Fruit fly (Drosophila melanogaster): Measurements from ENCODE around the gene CG17270.

CG17270 gene

dm6 chr3R:20782655-20783105, 36.0 kb downstream of the CG17270 start (continued):
- TF ChIP-seq Eip75B (GFP tag; optimal IDR thresholded peaks at IDR 0.05) (peak; percentile 37), Sox102F (GFP tag; optimal IDR thresholded peaks at IDR 0.05) (peak; percentile 43), Eip78C (GFP tag) (peak; percentile 44), Ets21C (GFP tag; optimal IDR thresholded peaks at IDR 0.05) (no peak), svp (GFP tag) (peak; percentile 86), CG32006 (GFP tag; optimal IDR thresholded peaks at IDR 0.05) (no peak), CG11762 (GFP tag; optimal IDR thresholded peaks at IDR 0.05; ENCODE audit: insufficient read depth) (no peak), CG15336 (GFP tag; IDR thresholded peaks at IDR 0.05) (peak; percentile 82), Blimp-1 (GFP tag; optimal IDR thresholded peaks at IDR 0.05) (no peak), CG6276 (GFP tag; optimal IDR thresholded peaks at IDR 0.05) (no peak), CG11294 (GFP tag; IDR thresholded peaks at IDR 0.05) (peak; percentile 45; the same call in 1 of the 2 replicates), dsx (GFP tag; optimal IDR thresholded peaks at IDR 0.05; ENCODE audit: poor library complexity, severe bottlenecking) (peak; percentile 57)

dm6 chr3R:20782104-20782654, 36.5 kb downstream of the CG17270 start:
- TF ChIP-seq Blimp-1 (GFP tag; optimal IDR thresholded peaks at IDR 0.05), result peak; percentile 76
- peak; percentile 77 for TF ChIP-seq Hr39 (GFP tag; optimal IDR thresholded peaks at IDR 0.05)
- TF ChIP-seq Hr4 (GFP tag; optimal IDR thresholded peaks at IDR 0.05), result peak; percentile 80
- peak; percentile 80 for TF ChIP-seq CG8119 (GFP tag; IDR thresholded peaks at IDR 0.05)
- peak; percentile 74 for TF ChIP-seq Met (GFP tag; optimal IDR thresholded peaks at IDR 0.05)
- peak; percentile 91 for TF ChIP-seq achi (GFP tag; optimal IDR thresholded peaks at IDR 0.05)
- peak; percentile 79 for TF ChIP-seq CG11762 (GFP tag; optimal IDR thresholded peaks at IDR 0.05; ENCODE audit: insufficient read depth)
- TF ChIP-seq CG34406 (GFP tag; optimal IDR thresholded peaks at IDR 0.05), result peak; percentile 87
- peak; percentile 81 to 92 for TF ChIP-seq salr (GFP tag; optimal IDR thresholded peaks at IDR 0.05)
- peak; percentile 29 for TF ChIP-seq CG6854 (GFP tag; optimal IDR thresholded peaks at IDR 0.05)
- TF ChIP-seq vri (GFP tag; optimal IDR thresholded peaks at IDR 0.05), result peak; percentile 27
- peak; percentile 91 for TF ChIP-seq spab (GFP tag; optimal IDR thresholded peaks at IDR 0.05)
- TF ChIP-seq CG6163 (GFP tag; IDR thresholded peaks at IDR 0.05), result peak; percentile 88
- TF ChIP-seq cyc (GFP tag; optimal IDR thresholded peaks at IDR 0.05), result peak; percentile 79
- peak; percentile 82 for TF ChIP-seq CG6276 (GFP tag; optimal IDR thresholded peaks at IDR 0.05)
- TF ChIP-seq CG3919 (GFP tag; optimal IDR thresholded peaks at IDR 0.05), result peak; percentile 88
- peak; percentile 96 for TF ChIP-seq CG10631 (GFP tag; optimal IDR thresholded peaks at IDR 0.05)
- peak; percentile 85 to 87 for TF ChIP-seq ss (GFP tag; optimal IDR thresholded peaks at IDR 0.05)
- TF ChIP-seq CG6808 (GFP tag; optimal IDR thresholded peaks at IDR 0.05), result peak; percentile 88
- peak; percentile 94 for TF ChIP-seq Eip78C (GFP tag)
- peak; percentile 78 for TF ChIP-seq Sox14 (GFP tag; optimal IDR thresholded peaks at IDR 0.05)
- TF ChIP-seq CG4318 (GFP tag; optimal IDR thresholded peaks at IDR 0.05), result peak; percentile 84
- peak; percentile 96 for TF ChIP-seq CG3032 (tag; optimal IDR thresholded peaks at IDR 0.05)
- TF ChIP-seq svp (GFP tag), result peak; percentile 70
- TF ChIP-seq CG9139 (GFP tag; optimal IDR thresholded peaks at IDR 0.05), result peak; percentile 79
- TF ChIP-seq Sox15 (GFP tag; optimal IDR thresholded peaks at IDR 0.05), result peak; percentile 75
- TF ChIP-seq CG16779 (tag; optimal IDR thresholded peaks at IDR 0.05), result peak; percentile 76
- peak; percentile 68 for TF ChIP-seq Smox (GFP tag; optimal IDR thresholded peaks at IDR 0.05)
- TF ChIP-seq CG6792 (GFP tag; optimal IDR thresholded peaks at IDR 0.05), result peak; percentile 86
- peak; percentile 78 for TF ChIP-seq CG8319 (GFP tag; optimal IDR thresholded peaks at IDR 0.05)
- peak; percentile 70 for TF ChIP-seq CG11902 (GFP tag; optimal IDR thresholded peaks at IDR 0.05)
- peak; percentile 81 for TF ChIP-seq CG15336 (GFP tag; IDR thresholded peaks at IDR 0.05)
- peak; percentile 75 for TF ChIP-seq topi (GFP tag; optimal IDR thresholded peaks at IDR 0.05)
- TF ChIP-seq pdm3 (GFP tag; optimal IDR thresholded peaks at IDR 0.05), result peak; percentile 79
- TF ChIP-seq CG31627 (GFP tag; optimal IDR thresholded peaks at IDR 0.05), result peak; percentile 78
- no peak for TF ChIP-seq fkh (GFP tag; optimal IDR thresholded peaks at IDR 0.05)
- TF ChIP-seq Lpt (GFP tag; optimal IDR thresholded peaks at IDR 0.05), result peak; percentile 84
- peak; percentile 75 for TF ChIP-seq CG11294 (GFP tag; IDR thresholded peaks at IDR 0.05)
- TF ChIP-seq fd59A (GFP tag; optimal IDR thresholded peaks at IDR 0.05), result peak; percentile 74
- peak; percentile 83 for TF ChIP-seq net (GFP tag; optimal IDR thresholded peaks at IDR 0.05)
- TF ChIP-seq CG8632 (GFP tag; optimal IDR thresholded peaks at IDR 0.05), result peak; percentile 90
- TF ChIP-seq Ets21C (GFP tag; optimal IDR thresholded peaks at IDR 0.05), result peak; percentile 59
- no peak for TF ChIP-seq fd85E (GFP tag; optimal IDR thresholded peaks at IDR 0.05)
- peak; percentile 67 for TF ChIP-seq dac (GFP tag; optimal IDR thresholded peaks at IDR 0.05)
